Fruit fly (Drosophila melanogaster): Measurements from ENCODE around the gene CG17717.

DNA sequence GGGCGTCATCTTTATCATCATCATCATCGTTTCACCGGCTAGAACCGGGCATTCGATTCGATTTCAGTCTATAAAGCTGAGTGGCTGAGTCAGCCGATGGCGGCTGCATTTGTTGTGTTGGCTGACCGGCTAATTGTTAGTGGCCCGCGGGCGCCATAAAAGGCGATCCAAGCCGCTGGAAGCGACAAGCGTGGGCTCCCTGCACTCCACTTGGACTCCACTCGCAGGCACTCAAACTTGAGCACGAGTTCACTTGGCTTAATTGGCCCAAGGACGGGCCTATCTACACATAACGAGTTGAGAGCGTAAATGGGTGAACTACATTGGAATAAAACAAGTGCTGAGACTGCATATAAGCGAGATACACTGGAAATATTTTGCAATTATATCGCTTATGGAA lies 37.6 kb upstream of the CG17717 start:
- no peak for TF ChIP-seq Pif1B (GFP tag; optimal IDR thresholded peaks at IDR 0.05)
- no peak for TF ChIP-seq Pif1A (GFP tag; optimal IDR thresholded peaks at IDR 0.05)
- no peak for TF ChIP-seq CG10348 (GFP tag; IDR thresholded peaks at IDR 0.05)
- no peak for TF ChIP-seq CG34367 (tag; optimal IDR thresholded peaks at IDR 0.05)
- TF ChIP-seq CG4496 (GFP tag; IDR thresholded peaks at IDR 0.05), result no peak
- peak; percentile 74 for TF ChIP-seq EcR (GFP tag; optimal IDR thresholded peaks at IDR 0.05)
- TF ChIP-seq CG32121 (GFP tag; IDR thresholded peaks at IDR 0.05), result no peak
- TF ChIP-seq CG13204 (GFP tag; optimal IDR thresholded peaks at IDR 0.05), result no peak
- no peak for TF ChIP-seq CG17806 (tag; optimal IDR thresholded peaks at IDR 0.05)
- TF ChIP-seq gl (tag; optimal IDR thresholded peaks at IDR 0.05), result no peak

All from whole organism, pupa.